Fruit fly (Drosophila melanogaster) whole organism, wandering third instar larva: ENCODE measurements around the gene CG31797.

Experiments used
- CG32264 ChIP-seq: fragments of 200-800 bp; sonication (Bioruptor generic); optimal IDR thresholded peaks from 2 replicates; lab custom pipeline; 2016; ENCODE audit warnings: missing biosample characterization, missing genetic modification characterization
- CG9705 ChIP-seq: fragments of 200-800 bp; sonication (Bioruptor generic); optimal IDR thresholded peaks from 2 replicates; lab custom pipeline; 2018; ENCODE audit warnings: missing biosample characterization, mild to moderate bottlenecking, missing genetic modification characterization
- GATAd ChIP-seq: sonication (Bioruptor generic); optimal IDR thresholded peaks from 2 replicates; lab custom pipeline; 2016; ENCODE audit warnings: missing biosample characterization, missing genetic modification characterization
- HLH106 ChIP-seq: fragments of 200-800 bp; optimal IDR thresholded peaks from 3 replicates; lab custom pipeline; 2019; ENCODE audit warnings: missing biosample characterization, mild to moderate bottlenecking, missing genetic modification characterization, moderate library complexity
- Hnf4 ChIP-seq: fragments of 200-800 bp; sonication (Bioruptor generic); optimal IDR thresholded peaks from 2 replicates; lab custom pipeline; 2016; ENCODE audit warnings: missing biosample characterization, mild to moderate bottlenecking, missing genetic modification characterization
- Myc ChIP-seq: fragments of >200 bp; optimal IDR thresholded peaks from 2 replicates; lab custom pipeline; 2017
- br ChIP-seq: fragments of 200-800 bp; sonication (Bioruptor generic); optimal IDR thresholded peaks from 2 replicates; lab custom pipeline; 2016; ENCODE audit warnings: missing biosample characterization, missing genetic modification characterization
- brk ChIP-seq: fragments of 200-800 bp; sonication (Bioruptor generic); optimal IDR thresholded peaks from 2 replicates; lab custom pipeline; 2016; ENCODE audit warnings: missing biosample characterization, mild to moderate bottlenecking, missing genetic modification characterization
- dsf ChIP-seq: sonication (Bioruptor generic); optimal IDR thresholded peaks from 2 replicates; lab custom pipeline; 2016; ENCODE audit warnings: missing biosample characterization, missing genetic modification characterization, borderline replicate concordance
- foxo ChIP-seq, 2 experiments: fragments of 200-800 bp; sonication (Bioruptor generic); optimal IDR thresholded peaks; 2 replicates in 1 of 2; 3 replicates in 1 of 2; lab custom pipeline; 2016 to 2017; ENCODE audit warnings: missing biosample characterization in 2 of 2, missing genetic modification characterization in 2 of 2
- pan ChIP-seq: fragments of >200 bp; optimal IDR thresholded peaks from 2 replicates; lab custom pipeline; 2017
- sage ChIP-seq: fragments of 200-800 bp; sonication (Bioruptor generic); optimal IDR thresholded peaks from 2 replicates; lab custom pipeline; 2016; ENCODE audit warnings: missing biosample characterization, mild to moderate bottlenecking, missing genetic modification characterization
- tai ChIP-seq: sonication (Bioruptor generic); optimal IDR thresholded peaks from 2 replicates; lab custom pipeline; 2016; ENCODE audit warnings: missing biosample characterization, missing genetic modification characterization

DNA sequence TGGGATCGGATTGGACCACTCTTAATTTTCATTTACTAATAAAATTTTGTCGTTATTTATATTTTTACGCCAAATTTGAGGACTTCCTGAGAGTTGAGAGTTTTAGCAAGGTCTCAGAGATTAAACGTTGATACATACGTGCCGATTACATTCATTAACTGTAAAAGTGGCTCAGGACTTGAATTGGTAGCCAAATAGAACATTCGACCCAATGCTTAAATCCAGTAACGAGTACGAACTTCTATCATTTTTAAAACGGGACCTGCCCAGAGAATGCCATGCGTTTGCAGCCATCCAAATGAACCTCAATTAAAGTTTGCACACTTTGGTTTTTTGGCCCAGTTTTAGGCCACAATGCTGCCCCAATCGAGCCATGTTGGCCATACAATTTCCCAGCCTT, at the start of gene CG31797:
- TF ChIP-seq GATAd = no peak
- TF ChIP-seq dsf (GFP tag; lab: Kevin White, UChicago) = no peak
- TF ChIP-seq br (GFP tag; lab: Kevin White, UChicago) = no peak
- TF ChIP-seq CG32264 (GFP tag; lab: Kevin White, UChicago) = no peak
- no peak for TF ChIP-seq tai (GFP tag; lab: Kevin White, UChicago)
- TF ChIP-seq CG9705 = no peak
- TF ChIP-seq Myc (lab: Kevin White, UChicago) = no peak
- no peak for TF ChIP-seq pan (lab: Kevin White, UChicago)
- no peak for TF ChIP-seq sage (GFP tag; lab: Kevin White, UChicago)
- TF ChIP-seq foxo (GFP tag; optimal IDR thresholded peaks at IDR 0.05; lab: Kevin White, UChicago) = no peak
- no peak for TF ChIP-seq brk (GFP tag; lab: Kevin White, UChicago)
- TF ChIP-seq Hnf4 (GFP tag; lab: Kevin White, UChicago) = no peak
- no peak for TF ChIP-seq HLH106 (tag; lab: Kevin White, UChicago)
